Worm (Caenorhabditis elegans) whole organism, L3 larva: ENCODE measurements around the gene clec-80.

Experiments used
- ZK546.5 ChIP-seq: sonication (generic microtip); optimal IDR thresholded peaks from 2 replicates; lab custom pipeline; 2017; ENCODE audit warnings: missing biosample characterization, missing genetic modification characterization
- ama-1 ChIP-seq: fragments of 150-350 bp; optimal IDR thresholded peaks from 2 replicates; lab custom pipeline; 2018
- ceh-16 ChIP-seq: sonication (generic microtip); optimal IDR thresholded peaks from 2 replicates; lab custom pipeline; 2017; ENCODE audit warnings: missing biosample characterization, missing genetic modification characterization
- ceh-28 ChIP-seq: fragments of 150-350 bp; optimal IDR thresholded peaks from 2 replicates; lab custom pipeline; 2014; ENCODE audit warnings: missing biosample characterization, missing genetic modification reagents, missing genetic modification characterization
- daf-12 ChIP-seq: fragments of 150-350 bp; optimal IDR thresholded peaks from 2 replicates; lab custom pipeline; 2014; ENCODE audit warnings: missing biosample characterization, missing genetic modification reagents, missing genetic modification characterization
- egl-27 ChIP-seq: sonication (generic microtip); optimal IDR thresholded peaks from 4 replicates; lab custom pipeline; 2017; ENCODE audit warnings: missing biosample characterization, missing genetic modification reagents, missing genetic modification characterization
- egl-5 ChIP-seq: fragments of 150-350 bp; optimal IDR thresholded peaks from 2 replicates; lab custom pipeline; 2017; ENCODE audit warnings: missing biosample characterization, missing genetic modification reagents, missing genetic modification characterization, inconsistent platforms
- elt-1 ChIP-seq: fragments of 150-350 bp; optimal IDR thresholded peaks from 2 replicates; lab custom pipeline; 2014; ENCODE audit warnings: missing biosample characterization, missing genetic modification characterization
- elt-3 ChIP-seq, 3 experiments: fragments of 150-350 bp in 1 of 3; sonication (generic microtip) in 2 of 3; optimal IDR thresholded peaks; 2 replicates in 2 of 3; 4 replicates in 1 of 3; lab custom pipeline; 2014 to 2017; ENCODE audit warnings: missing biosample characterization in 3 of 3, missing genetic modification characterization in 3 of 3
- eor-1 ChIP-seq, 2 experiments: fragments of 150-350 bp; optimal IDR thresholded peaks; 2 replicates each; lab custom pipeline; 2014 to 2018; ENCODE audit warnings: missing biosample characterization in 2 of 2, missing genetic modification characterization in 2 of 2
- fkh-10 ChIP-seq: sonication (generic microtip); optimal IDR thresholded peaks from 2 replicates; lab custom pipeline; 2017; ENCODE audit warnings: missing biosample characterization, missing genetic modification reagents, missing genetic modification characterization
- fkh-2 ChIP-seq: fragments of 150-350 bp; optimal IDR thresholded peaks from 2 replicates; lab custom pipeline; 2014; ENCODE audit warnings: missing biosample characterization, missing genetic modification reagents, missing genetic modification characterization
- fos-1 ChIP-seq: fragments of 150-350 bp; optimal IDR thresholded peaks from 2 replicates; lab custom pipeline; 2014; ENCODE audit warnings: missing biosample characterization, missing genetic modification characterization
- hmg-11 ChIP-seq: sonication (generic microtip); optimal IDR thresholded peaks from 2 replicates; lab custom pipeline; 2016; ENCODE audit warnings: missing genetic modification characterization, missing compliant biosample characterization
- jun-1 ChIP-seq: fragments of 150-350 bp; optimal IDR thresholded peaks from 2 replicates; lab custom pipeline; 2014; ENCODE audit warnings: missing biosample characterization, missing genetic modification reagents, missing genetic modification characterization
- lin-15B ChIP-seq: fragments of 150-350 bp; optimal IDR thresholded peaks from 2 replicates; lab custom pipeline; 2014; ENCODE audit warnings: missing biosample characterization, missing genetic modification characterization
- lin-39 ChIP-seq: fragments of 150-350 bp; optimal IDR thresholded peaks from 2 replicates; lab custom pipeline; 2018; ENCODE audit warnings: missing biosample characterization, missing genetic modification reagents, missing genetic modification characterization
- lsy-12 ChIP-seq: sonication (generic microtip); optimal IDR thresholded peaks from 2 replicates; lab custom pipeline; 2016; ENCODE audit warnings: mild to moderate bottlenecking, missing genetic modification characterization, missing compliant biosample characterization
- mdl-1 ChIP-seq: fragments of 150-350 bp; optimal IDR thresholded peaks from 2 replicates; lab custom pipeline; 2014; ENCODE audit warnings: missing biosample characterization, missing genetic modification characterization
- nfya-1 ChIP-seq: sonication (generic microtip); optimal IDR thresholded peaks from 2 replicates; lab custom pipeline; 2017; ENCODE audit warnings: missing genetic modification characterization, mild to moderate bottlenecking, missing compliant biosample characterization, antibody characterized with exemption, moderate library complexity; ENCODE audit not compliant: insufficient read depth
- nhr-11 ChIP-seq: fragments of 150-350 bp; optimal IDR thresholded peaks from 2 replicates; lab custom pipeline; 2014; ENCODE audit warnings: missing biosample characterization, missing genetic modification characterization
- nhr-25 ChIP-seq: sonication (generic microtip); optimal IDR thresholded peaks from 2 replicates; lab custom pipeline; 2017; ENCODE audit warnings: missing biosample characterization, missing genetic modification characterization
- nhr-28 ChIP-seq: fragments of 150-350 bp; optimal IDR thresholded peaks from 2 replicates; lab custom pipeline; 2014; ENCODE audit warnings: missing biosample characterization, missing genetic modification characterization
- nhr-43 ChIP-seq: sonication (generic microtip); optimal IDR thresholded peaks from 2 replicates; lab custom pipeline; 2016; ENCODE audit warnings: mild to moderate bottlenecking, missing genetic modification characterization, missing compliant biosample characterization; ENCODE audit not compliant: poor library complexity, severe bottlenecking
- nhr-76 ChIP-seq: fragments of 150-350 bp; sonication (generic microtip); optimal IDR thresholded peaks from 5 replicates; lab custom pipeline; 2014; ENCODE audit warnings: missing biosample characterization, missing genetic modification characterization
- pha-4 ChIP-seq: fragments of 150-350 bp; optimal IDR thresholded peaks from 2 replicates; lab custom pipeline; 2014; ENCODE audit warnings: missing biosample characterization, missing genetic modification reagents, missing genetic modification characterization
- pqm-1 ChIP-seq: fragments of 150-350 bp; optimal IDR thresholded peaks from 2 replicates; lab custom pipeline; 2017; ENCODE audit warnings: missing biosample characterization, missing genetic modification characterization, inconsistent platforms
- sea-2 ChIP-seq: fragments of 150-350 bp; sonication (generic microtip); optimal IDR thresholded peaks from 4 replicates; lab custom pipeline; 2014; ENCODE audit warnings: missing biosample characterization, missing genetic modification reagents, missing genetic modification characterization
- skn-1 ChIP-seq: fragments of 150-350 bp; optimal IDR thresholded peaks from 2 replicates; lab custom pipeline; 2014; ENCODE audit warnings: missing biosample characterization, missing genetic modification characterization
- snpc-4 ChIP-seq: fragments of 150-350 bp; optimal IDR thresholded peaks from 2 replicates; lab custom pipeline; 2014; ENCODE audit warnings: missing biosample characterization, missing genetic modification characterization
- zag-1 ChIP-seq: fragments of 150-350 bp; optimal IDR thresholded peaks from 2 replicates; lab custom pipeline; 2014; ENCODE audit warnings: missing biosample characterization, missing genetic modification characterization

The clec-80 gene

DNA sequence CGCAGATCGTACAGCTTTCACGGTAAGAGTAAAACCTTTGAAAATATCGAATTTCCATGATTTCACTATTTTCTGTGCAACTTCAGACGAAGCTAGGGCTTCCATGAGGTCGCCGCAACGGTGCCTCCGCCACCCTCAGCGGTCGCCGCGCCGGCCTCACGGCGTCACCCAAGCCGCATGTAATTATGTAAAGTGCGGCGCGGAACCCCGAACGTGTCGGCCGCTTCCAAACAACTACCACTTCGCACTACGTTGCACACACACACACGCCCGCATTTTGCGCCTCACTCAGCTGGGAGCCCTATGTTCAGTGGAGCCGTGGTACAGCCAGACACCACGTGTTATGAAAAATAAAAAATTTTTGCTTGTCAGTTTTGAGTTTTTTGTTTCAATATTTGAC, 6.5 kb upstream of the clec-80 start:
- no peak for TF ChIP-seq ceh-28 (tag; lab: Kevin White, UChicago)
- no peak for TF ChIP-seq ceh-16 (tag; lab: Kevin White, UChicago)
- no peak for TF ChIP-seq elt-1
- no peak for TF ChIP-seq ama-1 (lab: Kevin White, UChicago)

DNA sequence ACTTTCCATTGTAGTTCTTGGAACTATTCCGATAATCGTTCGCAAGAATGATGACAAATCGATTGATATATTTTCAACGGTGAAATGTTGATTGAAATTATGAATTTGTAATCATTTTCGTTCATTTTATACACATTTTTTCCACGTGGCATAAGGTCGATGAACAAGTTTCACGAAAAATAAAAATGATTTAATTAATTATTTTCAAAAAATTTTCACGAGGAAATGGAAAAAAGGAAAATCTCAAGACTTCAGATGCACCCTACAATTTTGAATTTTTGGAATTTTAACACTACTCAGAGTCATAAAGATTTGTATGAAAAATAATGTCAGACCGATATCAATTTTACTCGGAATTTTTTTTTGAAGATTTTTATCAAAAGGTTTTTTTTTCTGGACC, 3.9 kb upstream of the clec-80 start, which contains the start of gene Y54G2A.13:
Y54G2A.13 (minus strand) TSS at position 101 of the 400 bp plus-strand sequence.
- TF ChIP-seq nhr-76 (tag; lab: Kevin White, UChicago): no peak
- TF ChIP-seq fos-1 (tag; lab: Kevin White, UChicago): no peak
- TF ChIP-seq pqm-1 (tag; lab: Kevin White, UChicago): no peak
- TF ChIP-seq daf-12 (tag; lab: Kevin White, UChicago): no peak
- TF ChIP-seq sea-2 (GFP tag; lab: Kevin White, UChicago): no peak
- no peak for TF ChIP-seq mdl-1 (tag; lab: Kevin White, UChicago)
- no peak for TF ChIP-seq nhr-11 (tag; lab: Kevin White, UChicago)
- no peak for TF ChIP-seq nhr-43 (tag; lab: Kevin White, UChicago)
- TF ChIP-seq, all 47 proteins: peak for 0

DNA sequence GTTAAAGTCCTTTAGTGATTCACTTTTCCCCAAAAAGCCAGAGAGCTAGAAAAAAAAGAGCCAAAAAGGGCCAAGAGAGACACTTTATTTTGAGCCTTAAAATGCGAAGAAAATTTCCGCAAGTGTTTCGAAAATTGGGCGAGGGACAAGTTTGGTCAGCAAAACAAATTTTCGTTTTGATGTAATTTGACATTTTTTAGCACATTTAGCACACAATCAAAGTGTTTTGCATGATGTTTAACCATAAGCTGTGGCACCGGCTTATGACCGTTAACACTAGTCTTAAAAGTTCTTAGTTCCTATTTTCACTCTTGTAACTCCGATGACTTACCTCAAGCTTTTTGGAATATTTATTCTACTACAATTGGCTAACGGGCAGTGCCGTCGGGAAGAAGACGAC, 3.1 kb upstream of the clec-80 start, which contains the start of gene Y54G2A.37:
Y54G2A.37 (plus strand) TSS at position 301 of the 400 bp plus-strand sequence.
- no peak for TF ChIP-seq lin-15B (tag; lab: Kevin White, UChicago)
- TF ChIP-seq skn-1 (tag; lab: Kevin White, UChicago): no peak
- no peak for TF ChIP-seq ama-1 (lab: Kevin White, UChicago)
- TF ChIP-seq fos-1 (tag; lab: Kevin White, UChicago): no peak
- no peak for TF ChIP-seq elt-3 (tag; optimal IDR thresholded peaks at IDR 0.05; lab: Kevin White, UChicago)
- no peak for TF ChIP-seq hmg-11 (tag; lab: Kevin White, UChicago)
- TF ChIP-seq egl-27 (tag; lab: Kevin White, UChicago): no peak

DNA sequence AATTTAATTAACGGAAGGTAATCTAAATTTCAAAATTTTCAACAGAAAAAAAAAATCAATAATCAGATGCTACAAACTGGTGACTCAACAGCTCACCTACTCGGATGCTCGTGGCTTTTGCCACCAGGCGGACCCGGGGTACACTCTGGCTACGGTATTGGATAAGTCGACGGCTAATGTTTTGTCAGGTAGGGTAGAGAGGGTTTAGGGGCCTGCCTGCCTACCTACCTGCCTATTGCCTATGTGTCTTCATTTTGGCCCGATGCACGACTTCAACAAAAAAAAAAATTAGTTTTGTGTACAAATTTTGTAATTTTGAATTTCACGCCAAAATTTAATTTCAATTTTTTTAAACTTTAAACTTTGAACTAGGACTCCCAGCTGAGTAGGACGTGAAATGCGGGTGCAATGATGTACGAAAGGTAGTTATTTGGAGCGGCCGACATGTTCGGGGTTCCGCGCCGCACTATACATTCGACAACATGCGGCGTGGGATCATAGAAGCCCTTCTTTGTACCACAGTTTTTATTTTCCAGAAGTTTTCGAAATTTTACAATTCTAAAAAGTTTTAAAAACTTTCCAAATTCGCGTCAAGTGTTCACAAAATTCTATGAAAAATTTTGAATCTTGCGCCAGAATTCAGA, 2.0 kb downstream of the clec-80 start:
- TF ChIP-seq pqm-1 (tag; lab: Kevin White, UChicago) (no peak), snpc-4 (tag; lab: Kevin White, UChicago) (peak; percentile 24), fkh-10 (GFP tag; lab: Kevin White, UChicago) (no peak), lsy-12 (peak; percentile 53)

DNA sequence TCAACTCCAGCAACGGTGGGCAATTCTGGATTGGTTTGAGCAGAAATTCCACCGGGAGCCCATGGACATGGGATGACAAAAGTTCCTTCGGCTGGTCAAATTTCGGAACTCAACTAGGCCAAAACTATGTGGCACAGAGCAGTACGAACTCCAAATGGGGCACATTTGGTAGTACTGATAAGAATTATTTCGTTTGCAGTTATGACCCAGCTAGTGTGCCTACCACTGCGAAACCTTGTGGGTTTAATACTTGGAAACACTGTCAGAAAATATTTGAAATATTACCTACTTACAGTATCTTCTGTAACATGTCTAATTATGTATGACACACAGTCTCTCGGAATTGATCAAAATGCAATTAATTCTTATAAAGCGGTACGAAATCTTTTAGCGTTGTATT, 2.8 kb downstream of the clec-80 start:
- no peak for TF ChIP-seq zag-1 (tag; lab: Kevin White, UChicago)
- TF ChIP-seq jun-1 (tag; lab: Kevin White, UChicago): no peak
- no peak for TF ChIP-seq pha-4 (tag; lab: Kevin White, UChicago)
- TF ChIP-seq ZK546.5 (tag; lab: Kevin White, UChicago): no peak
- no peak for TF ChIP-seq nhr-25 (tag; lab: Kevin White, UChicago)
- TF ChIP-seq nhr-76 (tag; lab: Kevin White, UChicago): no peak
- no peak for TF ChIP-seq egl-5 (tag; lab: Kevin White, UChicago)
- TF ChIP-seq fos-1 (tag; lab: Kevin White, UChicago): no peak
- TF ChIP-seq nhr-43 (tag; lab: Kevin White, UChicago): no peak
- TF ChIP-seq nhr-28 (tag; lab: Kevin White, UChicago): no peak
- no peak for TF ChIP-seq nfya-1
- TF ChIP-seq eor-1 (tag; optimal IDR thresholded peaks at IDR 0.05; lab: Kevin White, UChicago): no peak
- TF ChIP-seq elt-1: no peak
- no peak for TF ChIP-seq fkh-2 (tag; lab: Kevin White, UChicago)
- TF ChIP-seq lin-39: no peak

DNA sequence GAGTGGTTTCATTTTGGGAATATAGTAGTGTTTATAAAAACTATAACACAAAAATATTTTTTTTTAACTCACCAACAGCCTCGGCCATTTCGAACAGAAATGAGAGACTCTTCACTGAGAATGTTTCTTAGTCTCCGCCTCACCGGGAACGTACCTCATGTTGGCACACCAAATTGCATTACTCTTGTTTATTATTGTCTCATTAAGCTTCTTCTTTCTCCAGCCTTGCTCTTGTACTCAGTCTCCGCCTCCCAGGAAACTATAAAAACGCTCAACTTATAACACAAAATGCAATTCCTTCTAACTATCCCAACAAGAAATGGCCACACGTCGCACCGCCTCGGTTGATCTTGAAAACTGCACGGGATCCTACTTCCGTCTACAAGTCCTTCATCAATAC, 9.0 kb downstream of the clec-80 start, which contains the start of the genes Y54G2A.48 and pudl-1:
Y54G2A.48 (minus strand) TSS at position 101 of the 400 bp plus-strand sequence.
pudl-1 (plus strand) TSS at position 320 of the 400 bp plus-strand sequence.
- TF ChIP-seq nhr-25 (tag; lab: Kevin White, UChicago): no peak
